Worm (Caenorhabditis elegans): Measurements from ENCODE around the gene nhr-196.

Gene nhr-196

ce11 chrV:15673707-15674106, 11.8 kb upstream of the nhr-196 start, which contains the start of gene nhr-51:
Gene nhr-51 (plus strand): TSS chrV:15674007.
- TF ChIP-seq unc-62 (GFP tag; optimal IDR thresholded peaks at IDR 0.05), result no peak

DNA sequence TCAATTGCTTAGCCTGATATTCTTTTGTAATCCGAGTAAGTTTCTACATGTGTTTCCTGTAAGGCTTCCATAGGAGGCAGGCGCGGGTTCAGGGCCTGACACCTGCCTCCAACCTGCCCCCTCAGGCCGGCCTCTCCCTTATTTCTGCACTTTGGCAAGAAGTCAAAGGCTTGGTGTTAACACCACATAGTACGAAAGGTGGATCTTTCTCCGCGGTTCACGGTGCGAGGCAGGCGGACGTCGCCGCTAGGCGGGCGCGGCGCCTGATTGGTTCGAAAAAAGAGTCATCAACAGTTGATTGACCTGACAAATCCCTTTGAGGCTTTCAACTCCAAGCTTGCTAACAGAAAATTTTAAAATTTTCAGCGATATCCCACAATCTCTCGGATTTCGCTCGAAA, 10.6 kb upstream of the nhr-196 start:
- no peak for TF ChIP-seq unc-62 (GFP tag; optimal IDR thresholded peaks at IDR 0.05)

- no peak for TF ChIP-seq unc-62 (GFP tag; optimal IDR thresholded peaks at IDR 0.05)
These were observed 8.3 kb upstream of the nhr-196 start, which contains the start of gene nhr-52 for ce11 chrV:15677222-15677621. Gene nhr-52 (plus strand): TSS chrV:15677522.

DNA sequence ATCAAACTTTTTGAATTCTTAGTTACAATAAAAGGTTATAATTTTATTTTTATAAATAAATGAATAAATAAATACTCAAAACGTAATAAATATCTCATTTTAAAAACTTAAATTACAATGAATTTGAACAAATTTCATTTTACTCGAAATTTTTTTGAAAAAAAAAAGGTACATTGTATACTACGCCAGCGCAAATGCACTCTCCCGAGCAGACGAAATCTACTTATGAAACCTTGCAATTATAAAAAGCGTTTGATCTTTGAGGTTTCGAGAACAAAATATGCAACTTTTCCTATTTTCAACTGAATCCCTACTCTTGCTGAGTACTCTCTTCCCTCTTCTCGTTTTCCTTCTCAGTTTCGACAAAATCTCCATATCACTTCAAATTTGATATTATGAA, 2.1 kb downstream of the nhr-196 start, which contains the start of gene nhr-197:
Gene nhr-197 (plus strand): TSS at position 301 of the 400 bp plus-strand sequence.
- no peak for TF ChIP-seq unc-62 (GFP tag; optimal IDR thresholded peaks at IDR 0.05)

DNA sequence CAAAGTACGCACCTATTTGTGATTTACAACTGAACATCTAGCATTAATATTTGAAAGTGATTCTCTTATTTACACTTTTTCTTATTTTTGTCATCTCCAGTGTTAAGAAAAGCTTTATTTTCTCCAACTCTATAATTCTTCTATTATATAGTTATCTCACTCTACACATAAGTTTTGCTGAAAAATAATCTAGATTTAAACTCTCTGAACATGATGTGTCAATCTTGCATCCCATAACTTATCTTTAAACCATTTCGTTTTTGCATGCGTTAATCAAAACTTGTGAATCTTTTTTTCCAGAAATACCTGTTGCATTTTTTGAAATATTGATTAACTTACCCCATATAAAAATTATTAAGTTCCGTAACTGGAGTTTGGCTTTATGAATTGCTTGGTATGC, 4.4 kb downstream of the nhr-196 start, which contains the start of gene nhr-268:
Gene nhr-268 (plus strand): TSS at position 301 of the 400 bp plus-strand sequence.
- no peak for TF ChIP-seq unc-62 (GFP tag; optimal IDR thresholded peaks at IDR 0.05)

DNA sequence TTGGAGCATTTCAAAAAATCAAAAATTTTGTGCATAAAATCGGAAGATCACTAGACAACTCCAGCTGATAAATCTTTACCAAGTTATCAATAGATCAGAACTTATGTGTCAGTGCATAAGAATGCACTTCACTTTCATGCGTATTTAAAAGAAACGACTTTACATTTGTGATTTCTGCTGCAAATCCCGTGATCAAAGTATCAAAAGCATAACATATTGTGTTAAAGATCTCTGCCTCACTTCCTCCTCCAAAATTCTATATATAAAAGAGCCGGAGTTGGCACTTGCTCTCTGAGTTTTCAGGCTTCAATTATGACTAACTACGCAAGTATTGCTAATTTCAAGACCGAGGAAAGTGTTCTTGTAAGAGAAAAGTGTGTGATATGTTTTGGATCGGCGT, 8.2 kb downstream of the nhr-196 start, which contains the start of gene nhr-198:
Gene nhr-198 (plus strand): TSS at position 313 of the 400 bp plus-strand sequence.
- no peak for TF ChIP-seq unc-62 (GFP tag; optimal IDR thresholded peaks at IDR 0.05)

ce11 chrV:15698099-15698498, 12.6 kb downstream of the nhr-196 start, which contains the start of gene srx-29:
Gene srx-29 (minus strand): TSS chrV:15698199.
- no peak for TF ChIP-seq unc-62 (GFP tag; optimal IDR thresholded peaks at IDR 0.05)

DNA sequence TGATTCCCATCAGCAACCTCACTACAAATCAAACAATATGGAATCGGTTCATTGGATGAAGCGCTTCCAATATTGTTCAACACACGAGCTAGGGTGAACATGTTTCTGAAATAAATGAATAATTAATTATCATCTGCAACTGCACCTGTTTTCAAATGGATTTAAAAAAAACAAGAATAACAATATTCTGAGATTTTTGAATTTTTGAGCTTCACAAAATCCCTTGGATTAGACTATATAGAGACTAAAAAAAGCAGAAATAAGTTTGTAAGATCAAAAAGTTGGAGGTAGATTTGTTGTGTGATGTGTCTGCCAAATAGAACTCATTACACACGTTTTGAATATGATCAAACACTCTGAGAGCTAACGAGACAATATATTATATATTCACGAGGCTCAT, 14.3 kb downstream of the nhr-196 start, which contains the start of gene nhr-199:
Gene nhr-199 (minus strand): TSS at position 101 of the 400 bp plus-strand sequence.
- no peak for TF ChIP-seq unc-62 (GFP tag; optimal IDR thresholded peaks at IDR 0.05)

DNA sequence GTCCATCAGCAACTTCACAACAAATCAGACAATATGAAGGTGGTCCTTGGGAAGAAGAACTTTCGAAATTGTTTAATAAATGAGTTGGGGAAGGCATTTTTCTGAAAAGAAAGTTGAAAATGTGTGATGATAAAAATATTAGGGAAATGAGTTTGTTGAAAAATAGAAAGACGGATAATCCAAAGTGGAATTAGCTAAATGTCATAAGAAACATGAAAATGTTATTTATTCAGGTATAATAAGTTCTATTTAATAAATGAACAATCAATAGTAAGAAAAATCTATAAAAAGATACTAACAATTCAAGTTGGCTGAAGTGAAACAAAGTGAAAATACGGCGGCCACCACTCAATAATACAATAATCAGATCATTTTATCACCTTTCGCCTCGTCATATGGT, 16.7 kb downstream of the nhr-196 start, which contains the start of gene nhr-53:
Gene nhr-53 (minus strand): TSS at position 101 of the 400 bp plus-strand sequence.
- no peak for TF ChIP-seq unc-62 (GFP tag; optimal IDR thresholded peaks at IDR 0.05)

DNA sequence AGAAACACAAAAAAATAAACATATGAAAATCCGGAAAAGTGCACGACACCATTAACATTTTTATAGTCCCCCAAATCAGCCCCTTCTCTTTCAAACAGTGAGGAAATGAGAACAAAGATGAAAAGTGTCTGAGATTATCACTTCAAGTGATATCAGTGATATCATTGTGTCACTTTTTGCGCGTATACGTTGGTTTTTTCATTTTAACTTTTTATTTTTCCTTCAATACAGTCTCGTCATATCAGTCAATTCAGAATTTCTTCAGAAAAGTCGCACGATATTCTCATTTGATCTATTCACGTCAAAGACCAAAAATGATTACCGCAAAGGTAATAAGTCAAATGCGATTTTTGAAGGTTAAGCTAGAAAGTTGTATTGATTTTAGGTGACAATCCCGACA, 19.2 kb downstream of the nhr-196 start, which contains the start of gene twk-34:
Gene twk-34 (plus strand): TSS at position 216 of the 400 bp plus-strand sequence.
- TF ChIP-seq unc-62 (GFP tag; optimal IDR thresholded peaks at IDR 0.05), result no peak

DNA sequence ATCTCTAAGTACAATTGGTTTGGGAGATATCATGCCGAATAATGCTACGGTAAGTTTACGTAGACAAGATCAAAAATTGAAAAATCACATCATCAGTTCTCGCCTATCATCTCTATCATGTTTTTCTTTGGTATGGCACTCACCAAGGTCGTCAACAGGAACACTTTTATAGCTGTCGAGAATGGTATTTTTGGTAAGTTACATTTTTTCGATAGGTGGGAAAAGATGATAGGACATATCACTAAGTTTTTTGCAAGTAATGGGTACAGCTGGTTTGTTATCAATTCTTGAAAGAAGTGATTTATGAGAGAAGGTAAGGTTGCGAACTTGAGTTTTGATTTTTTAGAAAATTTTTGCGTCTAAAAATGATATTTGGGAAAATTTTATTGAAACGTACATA, 22.5 kb downstream of the nhr-196 start:
- TF ChIP-seq unc-62 (GFP tag; optimal IDR thresholded peaks at IDR 0.05), result no peak

DNA sequence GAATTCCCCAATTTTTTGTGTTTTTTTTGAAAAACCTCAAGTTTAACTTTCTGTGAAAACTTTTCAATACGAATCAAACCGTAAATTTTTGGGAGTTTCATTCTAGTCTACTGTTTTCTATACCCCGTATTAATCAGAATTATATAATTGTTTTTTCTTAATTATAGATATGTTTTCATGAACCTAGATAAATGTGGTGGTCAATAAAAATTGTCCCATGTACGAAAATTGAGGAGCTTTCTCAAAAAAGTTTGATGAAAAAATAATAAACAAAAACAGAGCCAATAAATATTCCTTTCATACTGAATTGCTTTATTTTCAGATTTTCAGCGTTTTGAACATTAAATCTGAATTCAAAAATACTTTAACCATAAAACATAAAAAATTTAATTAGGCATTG, 24.9 kb downstream of the nhr-196 start, which contains the start of gene Y6E2A.1:
Gene Y6E2A.1 (minus strand): TSS at position 101 of the 400 bp plus-strand sequence.
- TF ChIP-seq unc-62 (GFP tag; optimal IDR thresholded peaks at IDR 0.05), result no peak

DNA sequence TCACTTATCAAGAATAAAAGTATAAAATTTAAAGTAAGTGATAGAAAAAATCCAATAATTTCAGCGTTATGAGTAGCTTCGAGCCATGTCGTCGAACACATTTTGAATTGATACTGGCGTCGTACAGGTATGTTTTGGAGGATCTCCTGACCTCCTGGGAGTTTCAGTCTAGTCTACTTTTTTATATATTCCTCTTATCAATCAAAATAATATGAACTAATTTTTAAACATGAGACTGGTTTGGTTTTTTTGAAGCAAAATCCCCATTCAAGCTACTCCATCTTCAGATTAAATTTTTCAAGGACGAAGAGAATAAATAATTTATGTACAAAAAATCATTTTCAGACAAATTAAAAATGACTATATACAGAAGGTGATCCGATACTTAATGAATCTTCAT, 26.4 kb downstream of the nhr-196 start, which contains the start of gene str-101:
Gene str-101 (minus strand): TSS at position 101 of the 400 bp plus-strand sequence.
- TF ChIP-seq unc-62 (GFP tag; optimal IDR thresholded peaks at IDR 0.05), result no peak

DNA sequence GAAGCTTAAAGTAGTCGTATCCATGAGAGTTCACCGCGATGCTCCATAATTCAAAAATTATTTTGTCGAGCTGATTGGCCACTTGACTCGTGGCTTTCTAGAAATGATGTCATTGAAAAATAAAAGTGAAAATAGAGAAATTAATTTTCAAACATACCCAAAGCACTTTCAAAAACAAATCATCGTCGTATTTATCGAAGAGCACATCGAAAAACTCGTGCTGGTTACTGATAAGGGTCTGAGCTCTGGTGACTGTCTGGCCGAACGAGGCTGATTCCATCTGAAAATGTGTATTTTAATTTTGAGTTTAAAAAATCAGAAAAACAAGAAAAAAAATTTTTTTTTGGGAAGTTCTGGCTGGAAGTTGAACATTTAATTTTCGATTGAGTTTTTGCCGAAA, 26.9 kb downstream of the nhr-196 start:
- no peak for TF ChIP-seq unc-62 (GFP tag; optimal IDR thresholded peaks at IDR 0.05)

DNA sequence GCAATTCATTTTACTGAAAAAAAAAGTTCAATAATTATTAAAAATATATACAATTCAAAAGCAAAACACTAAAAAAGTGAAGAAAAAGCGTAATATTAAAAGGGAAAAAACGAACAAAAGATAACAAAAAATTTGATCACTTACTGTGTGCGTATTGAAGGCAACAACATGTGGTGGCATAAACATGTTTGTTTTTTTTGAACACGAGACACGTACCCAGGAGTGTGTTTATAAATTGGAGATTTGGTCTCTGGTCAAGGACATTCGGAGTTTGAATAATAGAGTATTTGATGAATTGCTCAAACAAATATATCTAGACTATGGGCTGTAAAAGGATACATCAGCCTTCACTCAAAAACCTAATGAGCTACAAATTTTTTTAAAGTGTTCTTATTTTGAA, 30.1 kb downstream of the nhr-196 start:
- TF ChIP-seq unc-62 (GFP tag; optimal IDR thresholded peaks at IDR 0.05), result no peak

ce11 chrV:15716679-15717078, 31.2 kb downstream of the nhr-196 start, which contains the start of gene Y6E2A.4:
Gene Y6E2A.4 (minus strand): TSS chrV:15716779.
- TF ChIP-seq unc-62 (GFP tag; optimal IDR thresholded peaks at IDR 0.05), result no peak

DNA sequence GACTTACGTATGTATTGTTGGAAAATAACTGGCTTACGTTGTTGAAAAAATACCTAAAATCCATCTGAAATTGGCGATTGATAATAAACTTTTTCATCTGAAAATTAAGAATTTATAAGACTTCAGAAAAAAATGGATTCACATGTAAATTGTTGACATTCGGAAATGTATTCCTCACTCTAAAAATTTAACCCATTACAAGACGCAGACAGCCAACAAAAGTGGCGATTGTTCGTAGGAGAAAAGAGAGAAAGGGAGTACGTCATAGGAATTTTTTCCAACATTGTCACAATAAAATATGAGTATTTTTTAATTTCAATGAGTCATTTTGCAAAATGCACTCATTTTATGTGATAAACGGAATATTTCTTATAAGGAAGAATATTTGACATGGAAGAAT, 33.0 kb downstream of the nhr-196 start, which contains the start of gene Y6E2A.5:
Gene Y6E2A.5 (minus strand): TSS at position 101 of the 400 bp plus-strand sequence.
- no peak for TF ChIP-seq unc-62 (GFP tag; optimal IDR thresholded peaks at IDR 0.05)
